Fruit fly (Drosophila melanogaster): Measurements from ENCODE around the gene Esp.

Esp gene

dm6 chr3R:24875939-24876842 is 34.5 kb downstream of the Esp start, which contains the start of gene CG3744 (continued):
- TF ChIP-seq CG8924 (tag; optimal IDR thresholded peaks at IDR 0.05) = peak; percentile 90
- no peak for TF ChIP-seq pita (GFP tag; optimal IDR thresholded peaks at IDR 0.05)
- peak; percentile 75 for TF ChIP-seq bab2 (GFP tag; optimal IDR thresholded peaks at IDR 0.05)
- peak; percentile 90 for TF ChIP-seq CG18619 (GFP tag; optimal IDR thresholded peaks at IDR 0.05)
- no peak for TF ChIP-seq dm (GFP tag; optimal IDR thresholded peaks at IDR 0.05)
- peak; percentile 69 for TF ChIP-seq CrebB (tag; optimal IDR thresholded peaks at IDR 0.05)
- TF ChIP-seq Rfx (GFP tag; IDR thresholded peaks at IDR 0.05) = peak; percentile 99
- peak; percentile 90 for TF ChIP-seq CG17359 (tag; optimal IDR thresholded peaks at IDR 0.05)
- peak; percentile 96 for TF ChIP-seq CG11247 (GFP tag; IDR thresholded peaks at IDR 0.05)
- TF ChIP-seq chm (GFP tag; IDR thresholded peaks at IDR 0.05) = peak; percentile 93
- peak; percentile 90 for TF ChIP-seq sens-2 (GFP tag; IDR thresholded peaks at IDR 0.05)
- peak; percentile 77 for TF ChIP-seq CG12104 (GFP tag; optimal IDR thresholded peaks at IDR 0.05)
- peak; percentile 56 for TF ChIP-seq pfk (GFP tag; optimal IDR thresholded peaks at IDR 0.05)
- TF ChIP-seq H2.0 (GFP tag; IDR thresholded peaks at IDR 0.05) = peak; percentile 94
- peak; percentile 93 for TF ChIP-seq CG32772 (GFP tag; IDR thresholded peaks at IDR 0.05)
- TF ChIP-seq CG33557 (GFP tag; optimal IDR thresholded peaks at IDR 0.05) = peak; percentile 78
- no peak for TF ChIP-seq Vsx1 (GFP tag; optimal IDR thresholded peaks at IDR 0.05)
- TF ChIP-seq jing (GFP tag; optimal IDR thresholded peaks at IDR 0.05) = peak; percentile 62
- TF ChIP-seq dati (GFP tag; IDR thresholded peaks at IDR 0.05) = peak; percentile 71; the same call in 1 of the 2 replicates
- no peak for TF ChIP-seq Sox100B (GFP tag; optimal IDR thresholded peaks at IDR 0.05)
- peak; percentile 95 for TF ChIP-seq ci (GFP tag; IDR thresholded peaks at IDR 0.05)
- peak; percentile 96 for TF ChIP-seq cg (GFP tag; optimal IDR thresholded peaks at IDR 0.05)
- peak; percentile 95 for TF ChIP-seq gem (tag; optimal IDR thresholded peaks at IDR 0.05)
- TF ChIP-seq Meics (GFP tag; optimal IDR thresholded peaks at IDR 0.05) = peak; percentile 93
- TF ChIP-seq emc (GFP tag; optimal IDR thresholded peaks at IDR 0.05) = peak; percentile 6
- TF ChIP-seq zen2 (GFP tag; IDR thresholded peaks at IDR 0.05; ENCODE audit: partially characterized antibody) = peak; percentile 93
- TF ChIP-seq sob (GFP tag; IDR thresholded peaks at IDR 0.05) = peak; percentile 96
- peak; percentile 86 for TF ChIP-seq CG2199 (GFP tag; IDR thresholded peaks at IDR 0.05)
- peak; percentile 85 for TF ChIP-seq slou (GFP tag; optimal IDR thresholded peaks at IDR 0.05)
- TF ChIP-seq CG7271 (tag; optimal IDR thresholded peaks at IDR 0.05) = peak; percentile 40
- peak; percentile 57 for TF ChIP-seq CG10274 (GFP tag; optimal IDR thresholded peaks at IDR 0.05)
- TF ChIP-seq Opbp (GFP tag; IDR thresholded peaks at IDR 0.05; ENCODE audit: partially characterized antibody) = peak; percentile 94
- TF ChIP-seq Ravus (GFP tag; IDR thresholded peaks at IDR 0.05) = peak; percentile 75
- TF ChIP-seq CG14050 (GFP tag; IDR thresholded peaks at IDR 0.05) = peak; percentile 86
- TF ChIP-seq CG1233 (GFP tag; optimal IDR thresholded peaks at IDR 0.05) = peak; percentile 91
- peak; percentile 83 for TF ChIP-seq toy (GFP tag; IDR thresholded peaks at IDR 0.05)
- peak; percentile 90 for TF ChIP-seq fd3F (GFP tag; optimal IDR thresholded peaks at IDR 0.05)
- TF ChIP-seq cato (GFP tag; optimal IDR thresholded peaks at IDR 0.05; ENCODE audit: borderline replicate concordance) = peak; percentile 29
- peak; percentile 82 for TF ChIP-seq wor (GFP tag; IDR thresholded peaks at IDR 0.05)
- TF ChIP-seq Drgx (GFP tag; IDR thresholded peaks at IDR 0.05) = peak; percentile 89
- TF ChIP-seq Antp (GFP tag; optimal IDR thresholded peaks at IDR 0.05) = peak; percentile 72
- TF ChIP-seq p53 (GFP tag; optimal IDR thresholded peaks at IDR 0.05) = no peak
- peak; percentile 90 for TF ChIP-seq ro (GFP tag; IDR thresholded peaks at IDR 0.05)
- peak; percentile 84 for TF ChIP-seq Nf-YC (tag; optimal IDR thresholded peaks at IDR 0.05)
- TF ChIP-seq caup (GFP tag; optimal IDR thresholded peaks at IDR 0.05; ENCODE audit: severe bottlenecking) = peak; percentile 93
- no peak for TF ChIP-seq disco-r (GFP tag; optimal IDR thresholded peaks at IDR 0.05)
- TF ChIP-seq CG30403 (GFP tag; optimal IDR thresholded peaks at IDR 0.05) = peak; percentile 92
- TF ChIP-seq bowl (GFP tag; IDR thresholded peaks at IDR 0.05) = peak; percentile 86
- peak; percentile 96 for TF ChIP-seq zfh1 (GFP tag; IDR thresholded peaks at IDR 0.05)
